Fruit fly (Drosophila melanogaster) whole organism, adult: ENCODE results near the gene CG31267.

Experiments
- CG11617 ChIP-seq: fragments of 200-800 bp; sonication (Bioruptor generic); optimal IDR thresholded peaks from 2 replicates; lab custom pipeline; 2017; ENCODE audit warnings: mild to moderate bottlenecking, missing biosample characterization, missing genetic modification reagents, missing genetic modification characterization
- CG1620 ChIP-seq: fragments of 200-800 bp; sonication (Bioruptor generic); optimal IDR thresholded peaks from 2 replicates; lab custom pipeline; 2016; ENCODE audit warnings: missing biosample characterization, missing genetic modification characterization
- CG33017 ChIP-seq: fragments of 200-800 bp; sonication (Bioruptor generic); optimal IDR thresholded peaks from 2 replicates; lab custom pipeline; 2018; ENCODE audit warnings: missing biosample characterization, mild to moderate bottlenecking, missing genetic modification characterization, moderate library complexity
- CG7101 ChIP-seq: fragments of 200-800 bp; sonication (Bioruptor generic); optimal IDR thresholded peaks from 2 replicates; lab custom pipeline; 2018; ENCODE audit warnings: missing biosample characterization, mild to moderate bottlenecking, missing genetic modification characterization, moderate library complexity
- Clk ChIP-seq: fragments of 200-800 bp; sonication (Bioruptor generic); optimal IDR thresholded peaks from 2 replicates; lab custom pipeline; 2017; ENCODE audit warnings: missing biosample characterization, missing genetic modification characterization
- cnc ChIP-seq, 2 experiments: fragments of >200 bp; optimal IDR thresholded peaks; 2 replicates each; lab custom pipeline; 2017
- kay ChIP-seq: fragments of 200-800 bp; sonication (Bioruptor generic); peaks from one replicate; lab custom pipeline; 2016; ENCODE audit warnings: missing biosample characterization, missing genetic modification characterization, borderline replicate concordance
- ovo ChIP-seq: fragments of 200-800 bp; sonication (Bioruptor generic); optimal IDR thresholded peaks from 2 replicates; lab custom pipeline; 2016; ENCODE audit warnings: missing biosample characterization, missing genetic modification characterization
- pad ChIP-seq: fragments of 200-800 bp; sonication (Bioruptor generic); optimal IDR thresholded peaks from 3 replicates; lab custom pipeline; 2017; ENCODE audit warnings: missing biosample characterization, missing genetic modification characterization, mild to moderate bottlenecking, moderate library complexity, missing genetic modification reagents
- tj ChIP-seq: fragments of 200-800 bp; sonication (Bioruptor generic); optimal IDR thresholded peaks from 3 replicates; lab custom pipeline; 2017; ENCODE audit warnings: missing biosample characterization, mild to moderate bottlenecking, missing genetic modification characterization, moderate library complexity

- TF ChIP-seq CG11617 (GFP tag; lab: Kevin White, UChicago) = no peak
- no peak for TF ChIP-seq CG33017 (tag; lab: Kevin White, UChicago)
- TF ChIP-seq cnc (optimal IDR thresholded peaks at IDR 0.05; lab: Kevin White, UChicago) = no peak
- TF ChIP-seq kay = no peak
- TF ChIP-seq pad (GFP tag; lab: Kevin White, UChicago) = no peak
- no peak for TF ChIP-seq ovo (GFP tag; lab: Kevin White, UChicago)
- no peak for TF ChIP-seq Clk (GFP tag; lab: Kevin White, UChicago)
- TF ChIP-seq tj (GFP tag; lab: Kevin White, UChicago) = no peak
- TF ChIP-seq CG1620 (GFP tag; lab: Kevin White, UChicago) = no peak
- TF ChIP-seq CG7101 (tag; lab: Kevin White, UChicago) = no peak
Observed at dm6 chr3R:17125339-17126044, 8.5 kb upstream of the CG31267 start, which contains the start of gene cher.
